Fruit fly (Drosophila melanogaster): ENCODE measurements around the gene Alp13.

Alp13 gene

DNA sequence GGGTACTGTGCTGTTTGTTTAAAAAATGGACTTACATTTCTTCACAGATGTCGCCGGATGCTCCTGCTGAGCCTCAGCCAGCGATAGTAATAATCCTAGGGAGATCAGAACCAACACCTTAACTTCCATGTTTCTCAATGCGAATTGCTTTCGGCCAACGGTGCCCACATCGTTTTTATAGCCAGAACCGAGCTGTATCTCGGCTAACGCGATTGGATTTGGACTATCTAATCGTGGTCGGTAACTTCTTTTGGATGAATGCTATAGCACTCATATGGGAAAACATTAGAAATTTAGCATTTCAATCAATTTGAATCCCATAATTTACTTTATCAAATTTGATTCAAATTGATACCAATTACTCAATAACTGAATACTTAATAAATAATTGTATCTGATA, 19.2 kb downstream of the Alp13 start, which contains the start of gene Npc2d:
Gene Npc2d, minus strand, starts transcription at position 133 of the 400 bp plus-strand sequence.
- TF ChIP-seq Myc (optimal IDR thresholded peaks at IDR 0.05) (no peak), psq (optimal IDR thresholded peaks at IDR 0.05) (no peak), Sin3A (optimal IDR thresholded peaks at IDR 0.05) (no peak), h (optimal IDR thresholded peaks at IDR 0.05) (no peak), ttk (optimal IDR thresholded peaks at IDR 0.05) (no peak), insv (optimal IDR thresholded peaks at IDR 0.05) (no peak)

DNA sequence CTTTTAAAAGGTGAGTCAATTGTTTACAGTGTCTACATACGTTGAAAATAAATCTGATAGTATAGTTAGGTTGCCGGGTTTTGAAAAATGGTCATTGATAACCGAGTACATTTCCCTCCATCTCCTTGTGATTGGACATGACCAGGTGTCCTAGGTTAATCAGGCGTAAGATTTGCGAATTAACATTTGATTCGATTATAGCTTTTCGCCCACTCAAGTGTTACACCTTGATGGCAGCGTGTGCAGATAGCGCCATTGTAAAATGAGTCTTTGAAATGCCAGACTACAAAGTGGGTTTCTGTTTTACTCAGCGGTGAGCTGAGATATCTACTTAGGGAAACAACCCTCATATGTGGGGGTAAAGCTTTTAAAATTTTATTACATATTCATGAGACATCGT, 20.2 kb downstream of the Alp13 start:
- TF ChIP-seq ttk (optimal IDR thresholded peaks at IDR 0.05): no peak
- no peak for TF ChIP-seq psq (optimal IDR thresholded peaks at IDR 0.05)
- no peak for TF ChIP-seq h (optimal IDR thresholded peaks at IDR 0.05)
- TF ChIP-seq Sin3A (optimal IDR thresholded peaks at IDR 0.05): no peak
- no peak for TF ChIP-seq insv (optimal IDR thresholded peaks at IDR 0.05)
- no peak for TF ChIP-seq Myc (optimal IDR thresholded peaks at IDR 0.05)

dm6 chr3R:10054278-10054975, 20.7 kb downstream of the Alp13 start:
- TF ChIP-seq insv (optimal IDR thresholded peaks at IDR 0.05) (no peak), Myc (optimal IDR thresholded peaks at IDR 0.05) (no peak), ttk (optimal IDR thresholded peaks at IDR 0.05) (no peak), Sin3A (optimal IDR thresholded peaks at IDR 0.05) (no peak), h (optimal IDR thresholded peaks at IDR 0.05) (no peak), psq (optimal IDR thresholded peaks at IDR 0.05) (no peak)

DNA sequence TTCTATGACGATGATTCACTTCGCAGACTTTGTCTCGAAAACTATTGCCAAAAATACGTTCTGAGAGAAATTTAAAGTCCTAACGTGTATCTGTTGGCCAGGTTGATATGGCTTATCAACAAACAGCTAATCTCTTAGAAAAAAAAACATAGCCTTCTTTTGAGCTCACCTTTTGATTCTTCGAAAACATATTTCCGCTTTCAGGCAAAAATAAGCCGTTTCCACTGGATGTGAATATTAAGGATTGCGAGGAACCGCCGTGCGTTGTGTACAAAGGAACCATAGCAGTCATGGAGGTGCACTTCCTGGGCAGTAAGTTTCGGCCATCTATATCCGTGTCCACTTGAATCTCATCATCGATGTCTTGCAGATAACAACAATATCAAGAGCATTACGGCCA, 21.6 kb downstream of the Alp13 start:
- no peak for TF ChIP-seq ttk (optimal IDR thresholded peaks at IDR 0.05)
- TF ChIP-seq Sin3A (optimal IDR thresholded peaks at IDR 0.05): no peak
- TF ChIP-seq Myc (optimal IDR thresholded peaks at IDR 0.05): no peak

- TF ChIP-seq insv (optimal IDR thresholded peaks at IDR 0.05): no peak
- TF ChIP-seq psq (optimal IDR thresholded peaks at IDR 0.05): no peak
- no peak for TF ChIP-seq Sin3A (optimal IDR thresholded peaks at IDR 0.05)
- no peak for TF ChIP-seq Myc (optimal IDR thresholded peaks at IDR 0.05)
- no peak for TF ChIP-seq ttk (optimal IDR thresholded peaks at IDR 0.05)
- TF ChIP-seq h (optimal IDR thresholded peaks at IDR 0.05): no peak
These were observed 22.3 kb downstream of the Alp13 start, which contains the start of the genes Fancl and Npc2e for dm6 chr3R:10052695-10053382. TSS of gene Fancl (minus strand) at chr3R:10052869. TSS of gene Npc2e (plus strand) at chr3R:10053332.

- no peak for TF ChIP-seq h (optimal IDR thresholded peaks at IDR 0.05)
- TF ChIP-seq psq (optimal IDR thresholded peaks at IDR 0.05): no peak
- TF ChIP-seq Myc (optimal IDR thresholded peaks at IDR 0.05): no peak
These were observed 26.2 kb downstream of the Alp13 start, which contains the start of gene ohgt for dm6 chr3R:10048842-10049527. TSS of gene ohgt (plus strand) at chr3R:10049199.

DNA sequence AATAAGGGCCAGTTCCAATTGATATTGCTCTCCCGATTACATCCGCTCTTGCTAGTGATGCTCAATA, 26.6 kb downstream of the Alp13 start, which contains the start of gene CG12811:
Gene CG12811, minus strand, starts transcription at position 23 of the 67 bp plus-strand sequence.
- TF ChIP-seq h (optimal IDR thresholded peaks at IDR 0.05) (no peak), Sin3A (optimal IDR thresholded peaks at IDR 0.05) (no peak), psq (optimal IDR thresholded peaks at IDR 0.05) (no peak), insv (optimal IDR thresholded peaks at IDR 0.05) (no peak), Myc (optimal IDR thresholded peaks at IDR 0.05) (no peak), ttk (optimal IDR thresholded peaks at IDR 0.05) (no peak)

- TF ChIP-seq Sin3A (optimal IDR thresholded peaks at IDR 0.05) (no peak), Myc (optimal IDR thresholded peaks at IDR 0.05) (no peak), psq (optimal IDR thresholded peaks at IDR 0.05) (no peak), ttk (optimal IDR thresholded peaks at IDR 0.05) (no peak), h (optimal IDR thresholded peaks at IDR 0.05) (no peak), insv (optimal IDR thresholded peaks at IDR 0.05) (no peak)
These were observed 27.0 kb downstream of the Alp13 start for dm6 chr3R:10048035-10048774.

- TF ChIP-seq Sin3A (optimal IDR thresholded peaks at IDR 0.05) (no peak), h (optimal IDR thresholded peaks at IDR 0.05) (no peak), psq (optimal IDR thresholded peaks at IDR 0.05) (no peak), insv (optimal IDR thresholded peaks at IDR 0.05) (no peak), ttk (optimal IDR thresholded peaks at IDR 0.05) (no peak), Myc (optimal IDR thresholded peaks at IDR 0.05) (no peak)
These were observed 29.8 kb downstream of the Alp13 start, which contains the start of the genes CG11722 and mtTFB2 for dm6 chr3R:10045343-10045742. TSS of gene CG11722 (minus strand) at chr3R:10045542. TSS of gene mtTFB2 (plus strand) at chr3R:10045574.

- TF ChIP-seq psq (optimal IDR thresholded peaks at IDR 0.05): no peak
- no peak for TF ChIP-seq insv (optimal IDR thresholded peaks at IDR 0.05)
- TF ChIP-seq Myc (optimal IDR thresholded peaks at IDR 0.05): no peak
These were observed 32.4 kb downstream of the Alp13 start, which contains the start of the genes Mical and CG3909 for dm6 chr3R:10042664-10043372. TSS of gene Mical (minus strand) at chr3R:10042895. TSS of gene CG3909 (plus strand) at chr3R:10043270.

DNA sequence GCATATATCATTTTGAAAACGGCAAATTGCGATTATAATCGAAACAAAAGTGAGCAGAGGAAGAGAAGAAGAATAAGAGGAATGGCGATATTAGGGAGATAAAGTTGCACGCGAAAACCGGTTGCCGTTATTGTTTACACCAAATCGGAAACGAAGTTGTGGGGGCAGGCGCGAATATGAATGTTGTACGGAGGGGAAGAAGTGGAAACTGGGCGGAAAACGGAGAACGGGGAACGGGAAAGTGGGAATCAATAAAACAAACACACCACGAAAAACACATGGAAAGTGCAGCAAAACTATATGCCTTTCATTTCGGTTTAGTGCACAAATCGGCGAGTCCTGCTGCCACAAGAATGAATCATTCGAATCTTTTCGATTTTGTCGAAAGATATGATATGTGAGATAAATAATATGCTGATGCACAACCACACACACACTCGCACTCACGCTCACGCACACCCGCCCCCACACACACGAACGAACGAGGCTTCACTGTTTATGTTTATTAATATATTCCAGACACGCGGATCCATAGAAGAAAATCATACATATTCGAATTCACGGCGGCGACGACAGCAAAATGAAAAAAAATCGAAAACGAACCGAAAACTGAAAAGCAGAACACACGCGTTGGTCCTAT, 33.0 kb downstream of the Alp13 start:
- no peak for TF ChIP-seq insv (optimal IDR thresholded peaks at IDR 0.05)
- TF ChIP-seq h (optimal IDR thresholded peaks at IDR 0.05): no peak
- TF ChIP-seq Sin3A (optimal IDR thresholded peaks at IDR 0.05): no peak
- TF ChIP-seq ttk (optimal IDR thresholded peaks at IDR 0.05): no peak
- no peak for TF ChIP-seq psq (optimal IDR thresholded peaks at IDR 0.05)
- no peak for TF ChIP-seq Myc (optimal IDR thresholded peaks at IDR 0.05)

Measured in Kc167 (cell line).